Fruit fly (Drosophila melanogaster) whole organism, prepupa: ENCODE measurements around the gene CG42553.

ENCODE experiments used
- Blimp-1 ChIP-seq: fragments of 200-800 bp; sonication (Bioruptor generic); optimal IDR thresholded peaks from 3 replicates; lab custom pipeline; 2017; ENCODE audit warnings: missing biosample characterization, missing genetic modification characterization, mild to moderate bottlenecking, moderate library complexity, missing genetic modification reagents
- CG10631 ChIP-seq: fragments of 200-800 bp; sonication (Bioruptor generic); optimal IDR thresholded peaks from 2 replicates; lab custom pipeline; 2016; ENCODE audit warnings: missing biosample characterization, missing genetic modification characterization
- CG11294 ChIP-seq: fragments of 200-800 bp; sonication (Bioruptor generic); IDR thresholded peaks from 2 replicates; pipeline ENCODE4 v1.3.6; 2022; ENCODE audit warnings: missing biosample characterization, missing genetic modification characterization
- CG11902 ChIP-seq: fragments of 200-800 bp; sonication (Bioruptor generic); optimal IDR thresholded peaks from 3 replicates; lab custom pipeline; 2016; ENCODE audit warnings: missing biosample characterization, missing genetic modification characterization
- CG15336 ChIP-seq: fragments of 200-800 bp; sonication (Bioruptor generic); IDR thresholded peaks from 2 replicates; pipeline ENCODE4 v1.3.6; 2022; ENCODE audit warnings: missing biosample characterization, missing genetic modification characterization
- CG1621 ChIP-seq: fragments of 200-800 bp; sonication (Bioruptor generic); optimal IDR thresholded peaks from 3 replicates; lab custom pipeline; 2018; ENCODE audit warnings: missing biosample characterization, mild to moderate bottlenecking, missing genetic modification characterization
- CG16779 ChIP-seq: fragments of 200-800 bp; sonication (Bioruptor generic); optimal IDR thresholded peaks from 3 replicates; lab custom pipeline; 2017; ENCODE audit warnings: missing biosample characterization, mild to moderate bottlenecking, missing genetic modification characterization
- CG31627 ChIP-seq: fragments of 200-800 bp; sonication (Bioruptor generic); optimal IDR thresholded peaks from 3 replicates; lab custom pipeline; 2016; ENCODE audit warnings: missing biosample characterization, missing genetic modification characterization
- CG32006 ChIP-seq: fragments of 200-800 bp; sonication (Bioruptor generic); optimal IDR thresholded peaks from 3 replicates; lab custom pipeline; 2017; ENCODE audit warnings: missing biosample characterization, mild to moderate bottlenecking, missing genetic modification characterization
- CG34406 ChIP-seq: fragments of 200-800 bp; sonication (Bioruptor generic); optimal IDR thresholded peaks from 3 replicates; lab custom pipeline; 2016; ENCODE audit warnings: missing biosample characterization, missing genetic modification characterization
- CG3919 ChIP-seq: fragments of 200-800 bp; sonication (Bioruptor generic); optimal IDR thresholded peaks from 3 replicates; lab custom pipeline; 2016; ENCODE audit warnings: missing biosample characterization, missing genetic modification characterization
- CG6163 ChIP-seq: fragments of 200-800 bp; sonication (Bioruptor generic); IDR thresholded peaks from 3 replicates; pipeline ENCODE4 v1.3.6; 2022; ENCODE audit warnings: missing biosample characterization, missing genetic modification characterization
- CG6276 ChIP-seq: fragments of 200-800 bp; sonication (Bioruptor generic); optimal IDR thresholded peaks from 2 replicates; lab custom pipeline; 2017; ENCODE audit warnings: missing biosample characterization, mild to moderate bottlenecking, missing genetic modification characterization
- CG6854 ChIP-seq: fragments of 200-800 bp; sonication (Bioruptor generic); optimal IDR thresholded peaks from 2 replicates; lab custom pipeline; 2017; ENCODE audit warnings: missing biosample characterization, mild to moderate bottlenecking, missing genetic modification characterization
- CG8319 ChIP-seq: fragments of 200-800 bp; sonication (Bioruptor generic); optimal IDR thresholded peaks from 3 replicates; lab custom pipeline; 2016; ENCODE audit warnings: missing biosample characterization, missing genetic modification characterization
- CG8632 ChIP-seq: fragments of 200-800 bp; sonication (Bioruptor generic); optimal IDR thresholded peaks from 3 replicates; lab custom pipeline; 2016; ENCODE audit warnings: missing biosample characterization, missing genetic modification characterization
- CG9139 ChIP-seq: fragments of 200-800 bp; sonication (Bioruptor generic); optimal IDR thresholded peaks from 3 replicates; lab custom pipeline; 2017; ENCODE audit warnings: missing biosample characterization, mild to moderate bottlenecking, missing genetic modification characterization
- Eip78C ChIP-seq: fragments of 200-800 bp; sonication (Bioruptor generic); peaks from one replicate; lab custom pipeline; 2016; ENCODE audit warnings: missing biosample characterization, missing genetic modification characterization
- Eip93F ChIP-seq: fragments of 200-800 bp; sonication (Bioruptor generic); optimal IDR thresholded peaks from 2 replicates; lab custom pipeline; 2016; ENCODE audit warnings: missing biosample characterization, mild to moderate bottlenecking, missing genetic modification characterization
- Ets96B ChIP-seq: fragments of 200-800 bp; optimal IDR thresholded peaks from 2 replicates; lab custom pipeline; 2019; ENCODE audit warnings: missing biosample characterization, mild to moderate bottlenecking, missing genetic modification characterization, moderate library complexity
- Gug ChIP-seq: fragments of 200-800 bp; sonication (Bioruptor generic); IDR thresholded peaks from 2 replicates; pipeline ENCODE4 v1.3.6; 2022; ENCODE audit warnings: missing biosample characterization, missing genetic modification characterization
- Hr39 ChIP-seq: fragments of 200-800 bp; sonication (Bioruptor generic); optimal IDR thresholded peaks from 2 replicates; lab custom pipeline; 2016; ENCODE audit warnings: missing biosample characterization, missing genetic modification characterization
- Hr4 ChIP-seq: fragments of 200-800 bp; sonication (Bioruptor generic); optimal IDR thresholded peaks from 3 replicates; lab custom pipeline; 2016; ENCODE audit warnings: missing biosample characterization, missing genetic modification characterization
- Lpt ChIP-seq: fragments of 200-800 bp; sonication (Bioruptor generic); optimal IDR thresholded peaks from 3 replicates; lab custom pipeline; 2016; ENCODE audit warnings: missing biosample characterization, missing genetic modification characterization
- Met ChIP-seq: fragments of 200-800 bp; sonication (Bioruptor generic); optimal IDR thresholded peaks from 3 replicates; lab custom pipeline; 2016; ENCODE audit warnings: missing biosample characterization, missing genetic modification characterization
- OdsH ChIP-seq: fragments of 200-800 bp; sonication (Bioruptor generic); optimal IDR thresholded peaks from 3 replicates; lab custom pipeline; 2016; ENCODE audit warnings: missing biosample characterization, missing genetic modification characterization
- Smox ChIP-seq: fragments of 200-800 bp; sonication (Bioruptor generic); optimal IDR thresholded peaks from 3 replicates; lab custom pipeline; 2016; ENCODE audit warnings: missing biosample characterization, missing genetic modification characterization
- Sox102F ChIP-seq: fragments of 200-800 bp; sonication (Bioruptor generic); optimal IDR thresholded peaks from 2 replicates; lab custom pipeline; 2016; ENCODE audit warnings: missing biosample characterization, mild to moderate bottlenecking, missing genetic modification characterization
- Sox14 ChIP-seq: fragments of 200-800 bp; sonication (Bioruptor generic); optimal IDR thresholded peaks from 3 replicates; lab custom pipeline; 2016; ENCODE audit warnings: missing biosample characterization, missing genetic modification characterization
- achi ChIP-seq: fragments of 200-800 bp; sonication (Bioruptor generic); optimal IDR thresholded peaks from 3 replicates; lab custom pipeline; 2016; ENCODE audit warnings: missing biosample characterization, missing genetic modification characterization
- cyc ChIP-seq: fragments of 200-800 bp; sonication (Bioruptor generic); optimal IDR thresholded peaks from 3 replicates; lab custom pipeline; 2016; ENCODE audit warnings: missing biosample characterization, missing genetic modification characterization
- dsx ChIP-seq: fragments of 200-800 bp; optimal IDR thresholded peaks from 3 replicates; lab custom pipeline; 2019; ENCODE audit warnings: missing biosample characterization, mild to moderate bottlenecking, missing genetic modification characterization, moderate library complexity; ENCODE audit not compliant: poor library complexity, severe bottlenecking
- esn ChIP-seq: fragments of 200-800 bp; sonication (Bioruptor generic); optimal IDR thresholded peaks from 2 replicates; lab custom pipeline; 2016; ENCODE audit warnings: missing biosample characterization, mild to moderate bottlenecking, missing genetic modification characterization, moderate library complexity
- fd85E ChIP-seq: fragments of 200-800 bp; sonication (Bioruptor generic); optimal IDR thresholded peaks from 3 replicates; lab custom pipeline; 2016; ENCODE audit warnings: missing biosample characterization, missing genetic modification characterization
- fkh ChIP-seq: fragments of 200-800 bp; sonication (Bioruptor generic); optimal IDR thresholded peaks from 3 replicates; lab custom pipeline; 2017; ENCODE audit warnings: missing biosample characterization, mild to moderate bottlenecking, missing genetic modification characterization, moderate library complexity
- net ChIP-seq: fragments of 200-800 bp; sonication (Bioruptor generic); optimal IDR thresholded peaks from 3 replicates; lab custom pipeline; 2016; ENCODE audit warnings: missing biosample characterization, missing genetic modification characterization
- pdm3 ChIP-seq: fragments of 200-800 bp; sonication (Bioruptor generic); optimal IDR thresholded peaks from 3 replicates; lab custom pipeline; 2016; ENCODE audit warnings: missing biosample characterization, missing genetic modification characterization
- salr ChIP-seq, 2 experiments: fragments of 200-800 bp; sonication (Bioruptor generic); optimal IDR thresholded peaks; 3 replicates each; lab custom pipeline; 2016 to 2018; ENCODE audit warnings: missing biosample characterization in 2 of 2, missing genetic modification characterization in 2 of 2, mild to moderate bottlenecking in 1 of 2
- spab ChIP-seq: fragments of 200-800 bp; sonication (Bioruptor generic); optimal IDR thresholded peaks from 2 replicates; lab custom pipeline; 2017; ENCODE audit warnings: missing biosample characterization, mild to moderate bottlenecking, missing genetic modification characterization, missing genetic modification reagents
- ss ChIP-seq, 2 experiments: fragments of 200-800 bp; sonication (Bioruptor generic); optimal IDR thresholded peaks; 2 replicates in 1 of 2; 3 replicates in 1 of 2; lab custom pipeline; 2017 to 2018; ENCODE audit warnings: mild to moderate bottlenecking in 2 of 2, missing biosample characterization in 2 of 2, missing genetic modification characterization in 2 of 2, moderate library complexity in 1 of 2
- topi ChIP-seq: fragments of 200-800 bp; sonication (Bioruptor generic); optimal IDR thresholded peaks from 3 replicates; lab custom pipeline; 2016; ENCODE audit warnings: missing biosample characterization, missing genetic modification characterization
- vri ChIP-seq: fragments of 200-800 bp; sonication (Bioruptor generic); optimal IDR thresholded peaks from 3 replicates; lab custom pipeline; 2016; ENCODE audit warnings: missing biosample characterization, mild to moderate bottlenecking, missing genetic modification characterization

Gene CG42553

dm6 chr3L:824444-824843, 9.4 kb upstream of the CG42553 start (continued):
- TF ChIP-seq Hr39 (GFP tag; lab: Kevin White, UChicago), result peak; percentile 77
- peak; percentile 82 for TF ChIP-seq OdsH
- TF ChIP-seq CG32006, result peak; percentile 91
- TF ChIP-seq CG6276 (GFP tag; lab: Kevin White, UChicago), result peak; percentile 79
- TF ChIP-seq CG16779, result no peak
- TF ChIP-seq CG15336 (GFP tag; lab: Robert Waterston, UW), result peak; percentile 89
- TF ChIP-seq dsx (GFP tag; lab: Kevin White, UChicago), result peak; percentile 65
- TF ChIP-seq Sox102F (GFP tag; lab: Kevin White, UChicago), result peak; percentile 75
- peak; percentile 57 for TF ChIP-seq CG3919
- peak; percentile 71 for TF ChIP-seq Lpt
- peak; percentile 60 for TF ChIP-seq CG34406 (GFP tag; lab: Kevin White, UChicago)
- peak; percentile 38 for TF ChIP-seq CG8632 (GFP tag; lab: Kevin White, UChicago)
- peak; percentile 74 for TF ChIP-seq net (GFP tag; lab: Kevin White, UChicago)
- peak; percentile 31 to 79 for TF ChIP-seq salr (GFP tag; optimal IDR thresholded peaks at IDR 0.05; lab: Kevin White, UChicago)
- no peak for TF ChIP-seq pdm3 (GFP tag; lab: Kevin White, UChicago)
- no peak for TF ChIP-seq CG1621 (tag; lab: Kevin White, UChicago)
- TF ChIP-seq CG9139, result no peak
- peak; percentile 35 for TF ChIP-seq Blimp-1 (GFP tag; lab: Kevin White, UChicago)
- peak; percentile 65 for TF ChIP-seq CG10631 (GFP tag; lab: Kevin White, UChicago)
- TF ChIP-seq Eip93F (GFP tag; lab: Kevin White, UChicago), result no peak
- TF ChIP-seq Ets96B (tag; lab: Kevin White, UChicago), result peak; percentile 44
- TF ChIP-seq Sox14 (GFP tag; lab: Kevin White, UChicago), result peak; percentile 79
- TF ChIP-seq Smox, result no peak
- TF ChIP-seq, all 60 proteins: peak for 50

- TF ChIP-seq CG6163 (GFP tag; lab: Robert Waterston, UW), result peak; percentile 51; the same call in 1 of the 3 replicates
- peak; percentile 27 for TF ChIP-seq cyc (GFP tag; lab: Kevin White, UChicago)
- TF ChIP-seq CG8319 (GFP tag; lab: Kevin White, UChicago), result peak; percentile 17
- TF ChIP-seq CG11902 (GFP tag; lab: Kevin White, UChicago), result peak; percentile 3
- peak; percentile 40 for TF ChIP-seq dsx (GFP tag; lab: Kevin White, UChicago)
- TF ChIP-seq vri (GFP tag; lab: Kevin White, UChicago), result no peak
- no peak for TF ChIP-seq CG6276 (GFP tag; lab: Kevin White, UChicago)
- no peak for TF ChIP-seq fkh
- TF ChIP-seq Sox14 (GFP tag; lab: Kevin White, UChicago), result no peak
- TF ChIP-seq esn, result no peak
- TF ChIP-seq Met (GFP tag; lab: Kevin White, UChicago), result no peak
- TF ChIP-seq CG15336 (GFP tag; lab: Robert Waterston, UW), result no peak
- peak; percentile 14 to 38 for TF ChIP-seq ss (GFP tag; optimal IDR thresholded peaks at IDR 0.05; lab: Kevin White, UChicago)
- no peak for TF ChIP-seq CG11294 (GFP tag; lab: Robert Waterston, UW)
- no peak for TF ChIP-seq Hr4 (GFP tag; lab: Kevin White, UChicago)
- peak; percentile 1 for TF ChIP-seq fd85E (GFP tag; lab: Kevin White, UChicago)
- peak; percentile 10 for TF ChIP-seq CG10631 (GFP tag; lab: Kevin White, UChicago)
- TF ChIP-seq Eip78C, result peak; percentile 78
- no peak for TF ChIP-seq CG8632 (GFP tag; lab: Kevin White, UChicago)
- 0 out of 2 replicates have a peak, but pooled peaks have one; percentile 18 for TF ChIP-seq Gug (GFP tag; lab: Robert Waterston, UW)
- no peak for TF ChIP-seq Eip93F (GFP tag; lab: Kevin White, UChicago)
- TF ChIP-seq CG31627 (GFP tag; lab: Kevin White, UChicago), result no peak
- TF ChIP-seq Ets96B (tag; lab: Kevin White, UChicago), result peak; percentile 11
- peak; percentile 9 for TF ChIP-seq topi (GFP tag; lab: Kevin White, UChicago)
- TF ChIP-seq spab (GFP tag; lab: Kevin White, UChicago), result no peak
- no peak for TF ChIP-seq CG3919
- no peak for TF ChIP-seq achi (GFP tag; lab: Kevin White, UChicago)
- TF ChIP-seq net (GFP tag; lab: Kevin White, UChicago), result no peak
- TF ChIP-seq CG6854 (GFP tag; lab: Kevin White, UChicago), result peak; percentile 80
- TF ChIP-seq CG9139, result no peak
Measured at dm6 chr3L:832897-833857, 716 bp upstream of the CG42553 start, which contains the start of gene Sf3b3. Gene Sf3b3 (minus strand): TSS chr3L:833385.
